Worm (Caenorhabditis elegans): ENCODE data around the gene Y105C5A.9.
"Not testable (repeated sequence)": the region's sequence is repeated elsewhere in the genome, so short reads cannot be mapped to it uniquely, and the experiment has no call there.

DNA sequence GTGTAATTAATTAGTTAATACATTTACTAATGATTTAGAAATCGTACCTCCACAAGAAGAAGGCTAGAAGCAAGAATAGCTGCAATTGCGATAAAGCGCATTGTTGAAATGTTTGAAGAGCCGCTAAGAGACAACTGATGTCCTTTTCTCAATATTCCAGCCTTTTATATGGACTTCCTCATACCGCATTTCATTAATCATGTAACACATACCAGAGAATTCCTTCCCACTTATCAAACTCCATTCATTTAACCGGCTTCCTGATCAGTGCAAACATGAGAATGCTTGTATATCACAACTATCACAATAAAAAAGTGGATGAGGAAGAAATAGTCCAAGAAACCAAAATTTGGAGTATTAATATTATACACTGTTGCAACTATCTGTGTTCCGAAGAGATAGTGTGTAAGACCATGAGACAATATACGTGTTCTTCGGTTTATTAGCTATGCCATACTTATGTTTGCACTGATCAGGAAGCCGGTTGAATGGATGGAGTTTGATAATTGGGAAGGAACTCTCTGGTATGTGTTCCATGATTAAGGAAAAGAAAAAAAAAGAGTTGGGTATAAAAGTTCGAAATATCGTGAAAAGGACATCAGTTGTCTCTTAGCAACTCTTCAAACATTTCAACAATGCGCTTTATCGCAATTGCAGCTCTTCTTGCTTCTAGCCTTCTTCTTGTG is 36.2 kb upstream of the Y105C5A.9 start, which contains the start of the genes pqn-78 and pqn-79:
- TF ChIP-seq snpc-4 (tag; optimal IDR thresholded peaks at IDR 0.05); ztf-4 (tag; optimal IDR thresholded peaks at IDR 0.05); unc-130 (tag; optimal IDR thresholded peaks at IDR 0.05); unc-98 (GFP tag; IDR thresholded peaks at IDR 0.05); zip-4 (GFP tag; optimal IDR thresholded peaks at IDR 0.05); zag-1 (tag; optimal IDR thresholded peaks at IDR 0.05): not testable (repeated sequence)
